Fruit fly (Drosophila melanogaster) whole organism, embryonic: ENCODE data around the gene CG9926.

Source experiments
- Ada2b ChIP-seq: fragments of 200-800 bp; sonication (Bioruptor generic); IDR thresholded peaks from 2 replicates; pipeline ENCODE4 v1.3.6; 2022; ENCODE audit warnings: missing biosample characterization, missing genetic modification characterization
- Atf-2 ChIP-seq: fragments of 200-800 bp; sonication (Bioruptor generic); optimal IDR thresholded peaks from 2 replicates; lab custom pipeline; 2016; ENCODE audit warnings: missing biosample characterization, missing genetic modification characterization
- Bteb2 ChIP-seq: fragments of 200-800 bp; sonication (Bioruptor generic); optimal IDR thresholded peaks from 2 replicates; lab custom pipeline; 2016; ENCODE audit warnings: missing biosample characterization, missing genetic modification characterization
- CG1024 ChIP-seq: fragments of 200-800 bp; sonication (Bioruptor generic); IDR thresholded peaks from 2 replicates; pipeline ENCODE4 v1.3.6; 2022; ENCODE audit warnings: missing biosample characterization, missing genetic modification characterization
- CG10979 ChIP-seq: fragments of 200-800 bp; sonication (Bioruptor generic); optimal IDR thresholded peaks from 2 replicates; lab custom pipeline; 2018; ENCODE audit warnings: missing biosample characterization, mild to moderate bottlenecking, missing genetic modification characterization, moderate library complexity
- CG11504 ChIP-seq: fragments of 200-800 bp; sonication (Bioruptor generic); optimal IDR thresholded peaks from 3 replicates; lab custom pipeline; 2019; ENCODE audit warnings: missing biosample characterization, mild to moderate bottlenecking, missing genetic modification characterization, moderate library complexity
- CG1602 ChIP-seq: fragments of 200-800 bp; sonication (Bioruptor generic); optimal IDR thresholded peaks from 3 replicates; lab custom pipeline; 2016; ENCODE audit warnings: missing biosample characterization, missing genetic modification characterization
- CG16815 ChIP-seq: fragments of 200-800 bp; sonication (Bioruptor generic); optimal IDR thresholded peaks from 3 replicates; lab custom pipeline; 2017; ENCODE audit warnings: missing biosample characterization, mild to moderate bottlenecking, missing genetic modification characterization
- CG2120 ChIP-seq: fragments of 200-800 bp; sonication (Bioruptor generic); optimal IDR thresholded peaks from 3 replicates; lab custom pipeline; 2016; ENCODE audit warnings: missing biosample characterization, missing genetic modification characterization
- CG2199 ChIP-seq: fragments of 200-800 bp; sonication (Bioruptor generic); IDR thresholded peaks from 3 replicates; pipeline ENCODE4 v1.3.6; 2022; ENCODE audit warnings: missing biosample characterization, missing genetic modification characterization
- CG2875 ChIP-seq: fragments of 200-800 bp; sonication (Bioruptor generic); optimal IDR thresholded peaks from 2 replicates; lab custom pipeline; 2017; ENCODE audit warnings: missing biosample characterization, mild to moderate bottlenecking, missing genetic modification characterization, missing genetic modification reagents
- CG32772 ChIP-seq: fragments of 200-800 bp; sonication (Bioruptor generic); IDR thresholded peaks from 2 replicates; pipeline ENCODE4 v1.3.6; 2022; ENCODE audit warnings: missing biosample characterization, missing genetic modification characterization
- CG4282 ChIP-seq: fragments of 200-800 bp; sonication (Bioruptor generic); optimal IDR thresholded peaks from 2 replicates; lab custom pipeline; 2016; ENCODE audit warnings: missing biosample characterization, missing genetic modification characterization
- CG7963 ChIP-seq: fragments of 200-800 bp; sonication (Bioruptor generic); IDR thresholded peaks from 3 replicates; pipeline ENCODE4 v1.3.6; 2022; ENCODE audit warnings: missing biosample characterization, missing genetic modification characterization; ENCODE audit not compliant: partially characterized antibody
- CG7987 ChIP-seq: fragments of 200-800 bp; sonication (Bioruptor generic); optimal IDR thresholded peaks from 2 replicates; lab custom pipeline; 2018; ENCODE audit warnings: missing biosample characterization, mild to moderate bottlenecking, missing genetic modification characterization, moderate library complexity
- CG8944 ChIP-seq: fragments of 200-800 bp; sonication (Bioruptor generic); optimal IDR thresholded peaks from 3 replicates; lab custom pipeline; 2016; ENCODE audit warnings: missing biosample characterization, missing genetic modification characterization
- CG9437 ChIP-seq: fragments of 200-800 bp; sonication (Bioruptor generic); optimal IDR thresholded peaks from 2 replicates; lab custom pipeline; 2018; ENCODE audit warnings: missing biosample characterization, mild to moderate bottlenecking, missing genetic modification characterization
- CG9876 ChIP-seq: fragments of 200-800 bp; sonication (Bioruptor generic); optimal IDR thresholded peaks from 2 replicates; lab custom pipeline; 2016; ENCODE audit warnings: missing biosample characterization, missing genetic modification characterization
- Dek ChIP-seq: fragments of 200-800 bp; sonication (Bioruptor generic); optimal IDR thresholded peaks from 3 replicates; lab custom pipeline; 2019; ENCODE audit warnings: missing biosample characterization, mild to moderate bottlenecking, missing genetic modification characterization, moderate library complexity
- Dll ChIP-seq: fragments of 200-800 bp; sonication (Bioruptor generic); IDR thresholded peaks from 4 replicates; pipeline ENCODE4 v1.3.6; 2022; ENCODE audit warnings: missing biosample characterization, missing genetic modification characterization; ENCODE audit not compliant: partially characterized antibody
- E2f1 ChIP-seq: fragments of 200-800 bp; sonication (Bioruptor generic); IDR thresholded peaks from 2 replicates; pipeline ENCODE4 v1.3.6; 2022; ENCODE audit warnings: missing biosample characterization, missing genetic modification characterization
- ERR ChIP-seq: fragments of 200-800 bp; sonication (Bioruptor generic); optimal IDR thresholded peaks from 2 replicates; lab custom pipeline; 2016; ENCODE audit warnings: missing biosample characterization, missing genetic modification characterization
- Eip74EF ChIP-seq, 2 experiments: fragments of 200-800 bp in 1 of 2; fragments of >200 bp in 1 of 2; sonication (Bioruptor generic) in 1 of 2; optimal IDR thresholded peaks; 2 replicates each; lab custom pipeline; 2017 to 2019; ENCODE audit warnings: missing biosample characterization in 2 of 2, missing genetic modification characterization in 2 of 2, mild to moderate bottlenecking in 1 of 2, moderate library complexity in 1 of 2
- Ets97D ChIP-seq: fragments of 200-800 bp; sonication (Bioruptor generic); optimal IDR thresholded peaks from 3 replicates; lab custom pipeline; 2016; ENCODE audit warnings: missing biosample characterization, missing genetic modification characterization
- H15 ChIP-seq: fragments of 200-800 bp; sonication (Bioruptor generic); IDR thresholded peaks from 3 replicates; pipeline ENCODE4 v1.3.6; 2022; ENCODE audit warnings: missing biosample characterization, missing genetic modification characterization
- HLH4C ChIP-seq: fragments of 200-800 bp; sonication (Bioruptor generic); IDR thresholded peaks from 3 replicates; pipeline ENCODE4 v1.3.6; 2022; ENCODE audit warnings: missing biosample characterization, missing genetic modification characterization; ENCODE audit not compliant: partially characterized antibody
- Hr3 ChIP-seq: fragments of 200-800 bp; sonication (Bioruptor generic); optimal IDR thresholded peaks from 3 replicates; lab custom pipeline; 2016; ENCODE audit warnings: missing biosample characterization, missing genetic modification characterization
- Jarid2 ChIP-seq: fragments of 200-800 bp; sonication (Bioruptor generic); optimal IDR thresholded peaks from 3 replicates; lab custom pipeline; 2017; ENCODE audit warnings: mild to moderate bottlenecking, missing biosample characterization, missing genetic modification reagents, missing genetic modification characterization
- Lpt ChIP-seq: fragments of >200 bp; optimal IDR thresholded peaks from 2 replicates; lab custom pipeline; 2018; ENCODE audit warnings: missing biosample characterization, missing genetic modification characterization
- MESR4 ChIP-seq: fragments of 200-800 bp; sonication (Bioruptor generic); optimal IDR thresholded peaks from 2 replicates; lab custom pipeline; 2018; ENCODE audit warnings: missing biosample characterization, mild to moderate bottlenecking, missing genetic modification characterization, moderate library complexity
- Oaz ChIP-seq: fragments of 200-800 bp; sonication (Bioruptor generic); IDR thresholded peaks from 2 replicates; pipeline ENCODE4 v1.3.6; 2022; ENCODE audit warnings: missing biosample characterization, missing genetic modification characterization
- Ravus ChIP-seq: fragments of 200-800 bp; sonication (Bioruptor generic); IDR thresholded peaks from 2 replicates; pipeline ENCODE4 v1.3.6; 2022; ENCODE audit warnings: missing biosample characterization, missing genetic modification characterization
- Sox100B ChIP-seq: fragments of 200-800 bp; sonication (Bioruptor generic); optimal IDR thresholded peaks from 3 replicates; lab custom pipeline; 2018; ENCODE audit warnings: missing biosample characterization, mild to moderate bottlenecking, missing genetic modification characterization
- ac ChIP-seq: fragments of 200-800 bp; sonication (Bioruptor generic); optimal IDR thresholded peaks from 3 replicates; lab custom pipeline; 2017; ENCODE audit warnings: missing biosample characterization, mild to moderate bottlenecking, missing genetic modification characterization
- bigmax ChIP-seq: fragments of 200-800 bp; sonication (Bioruptor generic); optimal IDR thresholded peaks from 2 replicates; lab custom pipeline; 2018; ENCODE audit warnings: missing biosample characterization, mild to moderate bottlenecking, missing genetic modification characterization
- chinmo ChIP-seq: fragments of 200-800 bp; sonication (Bioruptor generic); IDR thresholded peaks from 4 replicates; pipeline ENCODE4 v1.3.6; 2022; ENCODE audit warnings: missing biosample characterization, missing genetic modification characterization; ENCODE audit not compliant: partially characterized antibody
- ci ChIP-seq: fragments of 200-800 bp; sonication (Bioruptor generic); IDR thresholded peaks from 3 replicates; pipeline ENCODE4 v1.3.6; 2022; ENCODE audit warnings: missing biosample characterization, missing genetic modification characterization
- ewg ChIP-seq: fragments of 200-800 bp; sonication (Bioruptor generic); optimal IDR thresholded peaks from 3 replicates; lab custom pipeline; 2017; ENCODE audit warnings: mild to moderate bottlenecking, missing biosample characterization, missing genetic modification reagents, missing genetic modification characterization
- fd64A ChIP-seq: fragments of 200-800 bp; sonication (Bioruptor generic); optimal IDR thresholded peaks from 3 replicates; lab custom pipeline; 2018; ENCODE audit warnings: missing biosample characterization, mild to moderate bottlenecking, missing genetic modification characterization
- her ChIP-seq: fragments of 200-800 bp; sonication (Bioruptor generic); optimal IDR thresholded peaks from 2 replicates; lab custom pipeline; 2016; ENCODE audit warnings: missing biosample characterization, missing genetic modification characterization
- ind ChIP-seq: fragments of 200-800 bp; sonication (Bioruptor generic); optimal IDR thresholded peaks from 3 replicates; lab custom pipeline; 2016; ENCODE audit warnings: missing biosample characterization, missing genetic modification characterization
- jing ChIP-seq: fragments of 200-800 bp; sonication (Bioruptor generic); optimal IDR thresholded peaks from 2 replicates; lab custom pipeline; 2018; ENCODE audit warnings: missing biosample characterization, mild to moderate bottlenecking, missing genetic modification characterization
- knrl ChIP-seq: fragments of 200-800 bp; sonication (Bioruptor generic); IDR thresholded peaks from 3 replicates; pipeline ENCODE4 v1.3.6; 2022; ENCODE audit warnings: missing biosample characterization, missing genetic modification characterization; ENCODE audit not compliant: partially characterized antibody
- lilli ChIP-seq: fragments of 200-800 bp; sonication (Bioruptor generic); optimal IDR thresholded peaks from 3 replicates; lab custom pipeline; 2016; ENCODE audit warnings: missing biosample characterization, missing genetic modification characterization
- org-1 ChIP-seq: fragments of 200-800 bp; sonication (Bioruptor generic); optimal IDR thresholded peaks from 2 replicates; lab custom pipeline; 2017; ENCODE audit warnings: missing biosample characterization, missing genetic modification characterization
- ro ChIP-seq: fragments of 200-800 bp; sonication (Bioruptor generic); IDR thresholded peaks from 2 replicates; pipeline ENCODE4 v1.3.6; 2022; ENCODE audit warnings: missing biosample characterization, missing genetic modification characterization
- seq ChIP-seq: fragments of 200-800 bp; sonication (Bioruptor generic); IDR thresholded peaks from 2 replicates; pipeline ENCODE4 v1.3.6; 2022; ENCODE audit warnings: missing biosample characterization, missing genetic modification characterization
- sim ChIP-seq: fragments of 200-800 bp; sonication (Bioruptor generic); IDR thresholded peaks from 2 replicates; pipeline ENCODE4 v1.3.6; 2022; ENCODE audit warnings: missing biosample characterization, missing genetic modification characterization
- sima ChIP-seq: fragments of 200-800 bp; sonication (Bioruptor generic); optimal IDR thresholded peaks from 2 replicates; lab custom pipeline; 2016; ENCODE audit warnings: missing biosample characterization, missing genetic modification characterization
- tin ChIP-seq: fragments of 200-800 bp; sonication (Bioruptor generic); optimal IDR thresholded peaks from 3 replicates; lab custom pipeline; 2016; ENCODE audit warnings: missing biosample characterization, missing genetic modification characterization
- vnd ChIP-seq: fragments of 200-800 bp; sonication (Bioruptor generic); IDR thresholded peaks from 3 replicates; pipeline ENCODE4 v1.3.6; 2022; ENCODE audit warnings: missing biosample characterization, missing genetic modification characterization; ENCODE audit not compliant: partially characterized antibody

The CG9926 gene

DNA sequence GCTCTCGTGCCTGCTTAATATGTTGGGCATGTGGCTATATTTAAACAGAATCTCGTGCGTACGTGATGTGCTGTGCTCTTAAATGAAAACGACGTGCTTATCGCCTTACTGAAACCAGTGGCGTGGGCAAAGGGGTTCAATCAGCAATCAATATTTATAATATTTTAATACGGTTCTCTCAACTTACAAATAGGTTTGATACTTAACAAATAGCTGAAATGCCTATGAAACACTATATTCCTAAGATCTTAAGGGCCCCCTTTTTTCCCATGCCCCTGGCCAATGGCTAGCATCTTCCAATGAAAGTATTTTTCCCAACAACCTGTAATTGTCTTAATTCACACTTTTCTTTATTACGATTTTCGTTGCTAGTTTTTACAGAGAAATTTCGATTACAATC is 35.3 kb downstream of the CG9926 start (continued):
- peak; percentile 0 for TF ChIP-seq CG7987 (GFP tag; lab: Kevin White, UChicago)
- peak; percentile 56 for TF ChIP-seq Sox100B (GFP tag; lab: Kevin White, UChicago)
- peak; percentile 57 for TF ChIP-seq CG2120 (GFP tag; lab: Kevin White, UChicago)
- peak; percentile 74 for TF ChIP-seq tin (GFP tag; lab: Kevin White, UChicago)
- peak; percentile 75 for TF ChIP-seq CG11504 (tag; lab: Kevin White, UChicago)
- TF ChIP-seq chinmo (GFP tag; lab: Robert Waterston, UW) = no peak
- TF ChIP-seq E2f1 (GFP tag; lab: Robert Waterston, UW) = peak; percentile 72
- peak; percentile 69; the same call in 2 of the 3 replicates for TF ChIP-seq H15 (GFP tag; lab: Robert Waterston, UW)
- TF ChIP-seq her = peak; percentile 6
- peak; percentile 68 for TF ChIP-seq CG32772 (GFP tag; lab: Robert Waterston, UW)
- TF ChIP-seq knrl (GFP tag; lab: Robert Waterston, UW) = no peak
- TF ChIP-seq Bteb2 = peak; percentile 22
- TF ChIP-seq ewg (GFP tag; lab: Kevin White, UChicago) = peak; percentile 45
- peak; percentile 71 for TF ChIP-seq lilli (GFP tag; lab: Kevin White, UChicago)
- no peak for TF ChIP-seq MESR4
- TF ChIP-seq CG7963 (GFP tag; lab: Robert Waterston, UW) = no peak
- peak; percentile 43; the same call in 1 of the 2 replicates for TF ChIP-seq seq (GFP tag; lab: Robert Waterston, UW)
- no peak for TF ChIP-seq Eip74EF (GFP tag; optimal IDR thresholded peaks at IDR 0.05; lab: Kevin White, UChicago)
- peak; percentile 75 for TF ChIP-seq Ada2b (GFP tag; lab: Robert Waterston, UW)
- no peak for TF ChIP-seq CG2199 (GFP tag; lab: Robert Waterston, UW)
- TF ChIP-seq jing (GFP tag; lab: Kevin White, UChicago) = peak; percentile 20
- TF ChIP-seq Dek (tag; lab: Kevin White, UChicago) = peak; percentile 27
- 0 out of 2 replicates have a peak, but pooled peaks have one; percentile 50 for TF ChIP-seq ro
- no peak for TF ChIP-seq Lpt
- TF ChIP-seq CG2875 = peak; percentile 57
- peak; percentile 82 for TF ChIP-seq CG10979 (tag; lab: Kevin White, UChicago)
- TF ChIP-seq ind = peak; percentile 56
- peak; percentile 59 for TF ChIP-seq CG1024 (GFP tag; lab: Robert Waterston, UW)
- TF ChIP-seq CG1602 (GFP tag; lab: Kevin White, UChicago) = peak; percentile 69
- TF ChIP-seq CG4282 (GFP tag; lab: Kevin White, UChicago) = no peak
- no peak for TF ChIP-seq Dll (GFP tag; lab: Robert Waterston, UW)
- TF ChIP-seq Ravus (GFP tag; lab: Robert Waterston, UW) = no peak
- TF ChIP-seq HLH4C (GFP tag; lab: Robert Waterston, UW) = no peak
- TF ChIP-seq bigmax (GFP tag; lab: Kevin White, UChicago) = no peak
- peak; percentile 5 for TF ChIP-seq ERR (GFP tag; lab: Kevin White, UChicago)
- no peak for TF ChIP-seq CG9876
- TF ChIP-seq CG16815 = peak; percentile 65
- no peak for TF ChIP-seq sima (GFP tag; lab: Kevin White, UChicago)
- TF ChIP-seq Jarid2 (GFP tag; lab: Kevin White, UChicago) = peak; percentile 49
- TF ChIP-seq Ets97D (GFP tag; lab: Kevin White, UChicago) = peak; percentile 4
- TF ChIP-seq sim (GFP tag; lab: Robert Waterston, UW) = 0 out of 2 replicates have a peak, but pooled peaks have one; percentile 46
- TF ChIP-seq Atf-2 (GFP tag; lab: Kevin White, UChicago) = no peak
- peak; percentile 58 for TF ChIP-seq ac
- TF ChIP-seq fd64A (GFP tag; lab: Kevin White, UChicago) = peak; percentile 21
- TF ChIP-seq ci (GFP tag; lab: Robert Waterston, UW) = peak; percentile 85
- TF ChIP-seq Oaz = peak; percentile 33; the same call in 1 of the 2 replicates
- TF ChIP-seq Hr3 (GFP tag; lab: Kevin White, UChicago) = peak; percentile 45
- TF ChIP-seq CG8944 (GFP tag; lab: Kevin White, UChicago) = no peak
- no peak for TF ChIP-seq vnd (GFP tag; lab: Robert Waterston, UW)
- peak; percentile 45 for TF ChIP-seq org-1 (GFP tag; lab: Kevin White, UChicago)
- peak; percentile 7 for TF ChIP-seq CG9437
